Worm (Caenorhabditis elegans): ENCODE results near the gene gpcp-1.

Gene gpcp-1

ce11 chrX:3091119-3091746 is 19.2 kb downstream of the gpcp-1 start:
- no peak for TF ChIP-seq ceh-2 (tag; optimal IDR thresholded peaks at IDR 0.05)
- no peak for TF ChIP-seq sox-4 (tag; optimal IDR thresholded peaks at IDR 0.05)
- TF ChIP-seq ets-4 (tag; optimal IDR thresholded peaks at IDR 0.05) = no peak
- TF ChIP-seq F13H6.1 (tag; optimal IDR thresholded peaks at IDR 0.05) = no peak
- TF ChIP-seq fax-1 (tag; optimal IDR thresholded peaks at IDR 0.05) = no peak
- TF ChIP-seq elt-4 (tag; optimal IDR thresholded peaks at IDR 0.05) = no peak
- no peak for TF ChIP-seq zip-5 (tag; optimal IDR thresholded peaks at IDR 0.05)
- TF ChIP-seq C38D4.7 (GFP tag; optimal IDR thresholded peaks at IDR 0.05) = no peak
- no peak for TF ChIP-seq nhr-11 (tag; optimal IDR thresholded peaks at IDR 0.05)
- no peak for TF ChIP-seq ceh-45 (GFP tag; IDR thresholded peaks at IDR 0.05)
- TF ChIP-seq fkh-10 (GFP tag; optimal IDR thresholded peaks at IDR 0.05) = no peak
- TF ChIP-seq nfya-1 (tag; optimal IDR thresholded peaks at IDR 0.05) = no peak
- no peak for TF ChIP-seq ceh-31 (tag; optimal IDR thresholded peaks at IDR 0.05)
- no peak for TF ChIP-seq ahr-1 (tag; optimal IDR thresholded peaks at IDR 0.05)
- no peak for TF ChIP-seq odd-2 (tag; optimal IDR thresholded peaks at IDR 0.05)
- no peak for TF ChIP-seq mec-3 (tag; optimal IDR thresholded peaks at IDR 0.05; ENCODE audit: borderline replicate concordance)
- no peak for TF ChIP-seq lin-11 (tag; optimal IDR thresholded peaks at IDR 0.05)
- TF ChIP-seq ref-2 (tag; optimal IDR thresholded peaks at IDR 0.05) = no peak
- no peak for TF ChIP-seq T23F11.4 (GFP tag; optimal IDR thresholded peaks at IDR 0.05)
- no peak for TF ChIP-seq ceh-30 (tag; optimal IDR thresholded peaks at IDR 0.05)

ce11 chrX:3089894-3090414 is 20.5 kb downstream of the gpcp-1 start:
- TF ChIP-seq Y22D7AL.16 (tag; optimal IDR thresholded peaks at IDR 0.05) (no peak), ttx-3 (tag; optimal IDR thresholded peaks at IDR 0.05) (no peak), che-1 (tag; optimal IDR thresholded peaks at IDR 0.05) (peak; percentile 13), npax-4 (tag; optimal IDR thresholded peaks at IDR 0.05) (no peak), eyg-1 (tag; optimal IDR thresholded peaks at IDR 0.05) (no peak), zip-5 (tag; optimal IDR thresholded peaks at IDR 0.05) (no peak), unc-42 (tag; optimal IDR thresholded peaks at IDR 0.05) (peak; percentile 50), madf-2 (tag; optimal IDR thresholded peaks at IDR 0.05) (no peak), nfya-1 (tag; optimal IDR thresholded peaks at IDR 0.05) (peak; percentile 39), C38D4.7 (GFP tag; optimal IDR thresholded peaks at IDR 0.05) (no peak), fkh-6 (tag; optimal IDR thresholded peaks at IDR 0.05) (peak; percentile 13), ceh-34 (tag; optimal IDR thresholded peaks at IDR 0.05) (no peak), dve-1 (tag; optimal IDR thresholded peaks at IDR 0.05) (no peak), tbx-2 (tag; optimal IDR thresholded peaks at IDR 0.05) (peak; percentile 47), elt-4 (tag; optimal IDR thresholded peaks at IDR 0.05) (no peak), hlh-13 (GFP tag; optimal IDR thresholded peaks at IDR 0.05) (no peak), C08G9.2 (tag; optimal IDR thresholded peaks at IDR 0.05) (peak; percentile 17), F13H6.1 (tag; optimal IDR thresholded peaks at IDR 0.05) (no peak), ceh-9 (tag; optimal IDR thresholded peaks at IDR 0.05) (no peak), ceh-31 (tag; optimal IDR thresholded peaks at IDR 0.05) (peak; percentile 43), sdc-2 (tag; optimal IDR thresholded peaks at IDR 0.05) (peak; percentile 62), rnt-1 (tag; optimal IDR thresholded peaks at IDR 0.05) (no peak), dmd-4 (tag; optimal IDR thresholded peaks at IDR 0.05; ENCODE audit: borderline replicate concordance) (no peak), ahr-1 (tag; optimal IDR thresholded peaks at IDR 0.05) (no peak), hlh-30 (tag; optimal IDR thresholded peaks at IDR 0.05; ENCODE audit: insufficient read depth) (peak; percentile 44), elt-2 (tag; optimal IDR thresholded peaks at IDR 0.05) (peak; percentile 69), pax-1 (tag; optimal IDR thresholded peaks at IDR 0.05) (no peak), nhr-11 (tag; optimal IDR thresholded peaks at IDR 0.05) (no peak), unc-55 (GFP tag; optimal IDR thresholded peaks at IDR 0.05) (no peak), syd-9 (tag; optimal IDR thresholded peaks at IDR 0.05) (no peak), sox-4 (tag; optimal IDR thresholded peaks at IDR 0.05) (no peak), tbx-7 (tag; optimal IDR thresholded peaks at IDR 0.05) (no peak), ceh-18 (tag; optimal IDR thresholded peaks at IDR 0.05) (peak; percentile 49), hlh-15 (tag; optimal IDR thresholded peaks at IDR 0.05) (no peak), ceh-24 (tag; optimal IDR thresholded peaks at IDR 0.05) (no peak), fkh-10 (GFP tag; optimal IDR thresholded peaks at IDR 0.05) (no peak), nhr-232 (tag; optimal IDR thresholded peaks at IDR 0.05) (no peak), ceh-14 (tag; optimal IDR thresholded peaks at IDR 0.05) (no peak), gmeb-2 (tag; optimal IDR thresholded peaks at IDR 0.05) (no peak), K02D7.2 (tag; optimal IDR thresholded peaks at IDR 0.05) (no peak)
